Worm (Caenorhabditis elegans) whole organism, midembryonic: Measurements from ENCODE around the gene F49E12.7.

Experiments
- T22C8.4 ChIP-seq: fragments of 200-800 bp; sonication (Bioruptor generic); IDR thresholded peaks from 2 replicates; pipeline ENCODE4 v1.3.6; 2022; ENCODE audit warnings: missing genetic modification characterization, missing compliant biosample characterization
- cog-1 ChIP-seq: sonication (generic microtip); optimal IDR thresholded peaks from 2 replicates; lab custom pipeline; 2016; ENCODE audit warnings: missing genetic modification characterization, missing compliant biosample characterization
- flt-1 ChIP-seq: fragments of 200-800 bp; sonication (Bioruptor generic); IDR thresholded peaks from 2 replicates; pipeline ENCODE4 v1.3.6; 2022; ENCODE audit warnings: missing genetic modification characterization, missing compliant biosample characterization
- klf-2 ChIP-seq: fragments of 200-800 bp; sonication (Bioruptor generic); conservative IDR thresholded peaks from 2 replicates; pipeline ENCODE4 v1.3.6; 2022; ENCODE audit warnings: missing genetic modification reagents, missing genetic modification characterization, missing compliant biosample characterization
- med-1 ChIP-seq: sonication (generic microtip); optimal IDR thresholded peaks from 2 replicates; lab custom pipeline; 2017; ENCODE audit warnings: missing genetic modification characterization, mild to moderate bottlenecking, missing compliant biosample characterization, antibody characterized with exemption, missing genetic modification reagents; ENCODE audit not compliant: insufficient read depth
- tab-1 ChIP-seq: fragments of 200-800 bp; sonication (Bioruptor generic); IDR thresholded peaks from 2 replicates; pipeline ENCODE4 v1.3.6; 2022; ENCODE audit warnings: missing genetic modification characterization, missing compliant biosample characterization
- ztf-23 ChIP-seq: fragments of 200-800 bp; sonication (Bioruptor generic); IDR thresholded peaks from 2 replicates; pipeline ENCODE4 v1.3.6; 2022; ENCODE audit warnings: missing genetic modification reagents, missing genetic modification characterization, missing compliant biosample characterization

ce11 chrII:8358466-8358865, 37.5 kb downstream of the F49E12.7 start:
- no peak for TF ChIP-seq med-1 (GFP tag; lab: Kevin White, UChicago)
- TF ChIP-seq T22C8.4 (GFP tag; lab: Robert Waterston, UW) = no peak
- TF ChIP-seq flt-1 (GFP tag; lab: Robert Waterston, UW) = no peak
- TF ChIP-seq klf-2 (GFP tag; lab: Robert Waterston, UW) = no peak
- TF ChIP-seq cog-1 (tag; lab: Kevin White, UChicago) = no peak
- TF ChIP-seq ztf-23 (GFP tag; lab: Robert Waterston, UW) = no peak
- TF ChIP-seq tab-1 = no peak
